Worm (Caenorhabditis elegans) whole organism, L2 larva: Measurements from ENCODE around the gene dos-1.

Experiments used
- lin-39 ChIP-seq: fragments of 150-350 bp; optimal IDR thresholded peaks from 2 replicates; lab custom pipeline; 2014; ENCODE audit warnings: missing biosample characterization, missing genetic modification reagents, missing genetic modification characterization
- mab-5 ChIP-seq: fragments of 150-350 bp; optimal IDR thresholded peaks from 2 replicates; lab custom pipeline; 2014; ENCODE audit warnings: missing biosample characterization, missing genetic modification characterization
- nhr-10 ChIP-seq: sonication (generic microtip); optimal IDR thresholded peaks from 2 replicates; lab custom pipeline; 2017; ENCODE audit warnings: missing biosample characterization, missing genetic modification characterization
- nhr-12 ChIP-seq: fragments of 150-350 bp; optimal IDR thresholded peaks from 2 replicates; lab custom pipeline; 2014; ENCODE audit warnings: missing biosample characterization, missing genetic modification characterization
- ztf-11 ChIP-seq: sonication (generic microtip); optimal IDR thresholded peaks from 2 replicates; lab custom pipeline; 2017; ENCODE audit warnings: missing biosample characterization, missing genetic modification characterization

ce11 chrIII:9154766-9155165 lies 51.0 kb downstream of the dos-1 start, which contains the start of gene irld-34:
- TF ChIP-seq mab-5 (tag; lab: Kevin White, UChicago) (no peak), lin-39 (tag; lab: Kevin White, UChicago) (no peak), nhr-10 (tag; lab: Kevin White, UChicago) (no peak), nhr-12 (no peak), ztf-11 (no peak)
